Worm (Caenorhabditis elegans): ENCODE data around the gene C24B9.3.

C24B9.3 gene

DNA sequence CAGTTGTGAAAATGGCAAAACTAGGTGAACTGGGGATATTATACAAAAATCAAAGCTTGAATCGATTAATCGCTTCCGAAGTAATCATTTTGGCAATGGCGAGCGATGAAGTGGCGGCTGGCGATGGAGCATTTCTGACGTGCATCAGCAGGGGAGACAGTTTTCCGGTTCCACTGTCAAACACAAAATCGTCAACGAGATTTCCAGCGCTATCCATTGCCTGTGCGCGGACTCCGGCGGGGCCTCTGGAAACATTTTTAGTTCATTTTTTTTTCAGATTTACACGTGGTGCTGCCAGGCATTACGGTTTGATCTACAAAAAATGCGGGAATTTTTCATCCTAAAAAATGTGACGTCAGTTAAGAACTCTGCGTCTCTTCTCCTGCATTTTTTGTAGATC is 22.8 kb downstream of the C24B9.3 start:
- TF ChIP-seq C08G9.2 (tag; optimal IDR thresholded peaks at IDR 0.05) (no peak), ceh-31 (tag; optimal IDR thresholded peaks at IDR 0.05) (no peak), Y22D7AL.16 (tag; optimal IDR thresholded peaks at IDR 0.05) (no peak), hlh-6 (tag; optimal IDR thresholded peaks at IDR 0.05) (no peak), dve-1 (tag; optimal IDR thresholded peaks at IDR 0.05) (no peak), ttx-3 (tag; optimal IDR thresholded peaks at IDR 0.05) (no peak)

DNA sequence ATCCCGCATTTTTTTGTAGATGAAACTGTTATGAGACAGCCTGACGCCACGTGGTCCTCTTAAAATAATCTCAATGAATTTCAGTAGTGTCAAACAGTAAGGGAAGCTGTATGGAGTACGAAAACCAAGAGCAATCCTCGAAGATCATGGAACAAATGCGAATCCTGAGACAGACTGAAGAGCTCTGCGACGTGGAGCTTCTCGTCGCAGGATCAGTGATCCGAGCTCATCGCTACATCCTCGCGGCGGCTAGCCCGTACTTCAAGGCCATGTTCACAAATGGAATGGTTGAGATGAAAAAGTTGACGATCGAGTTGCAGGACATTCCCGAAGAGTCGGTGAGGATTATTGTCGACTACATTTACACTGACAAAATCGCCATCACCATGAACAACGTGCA is 27.2 kb downstream of the C24B9.3 start:
- TF ChIP-seq ets-4 (tag; optimal IDR thresholded peaks at IDR 0.05): no peak
- TF ChIP-seq tbx-2 (tag; optimal IDR thresholded peaks at IDR 0.05): no peak
- TF ChIP-seq Y22D7AL.16 (tag; optimal IDR thresholded peaks at IDR 0.05): no peak
- no peak for TF ChIP-seq F13H6.1 (tag; optimal IDR thresholded peaks at IDR 0.05)
- no peak for TF ChIP-seq K02D7.2 (tag; optimal IDR thresholded peaks at IDR 0.05)
- no peak for TF ChIP-seq ceh-2 (tag; optimal IDR thresholded peaks at IDR 0.05)
- TF ChIP-seq rnt-1 (tag; optimal IDR thresholded peaks at IDR 0.05): no peak
- TF ChIP-seq unc-55 (GFP tag; optimal IDR thresholded peaks at IDR 0.05): no peak
- no peak for TF ChIP-seq madf-2 (tag; optimal IDR thresholded peaks at IDR 0.05)
- no peak for TF ChIP-seq hlh-30 (tag; optimal IDR thresholded peaks at IDR 0.05; ENCODE audit: insufficient read depth)
- TF ChIP-seq ceh-48 (tag; optimal IDR thresholded peaks at IDR 0.05): no peak
- TF ChIP-seq che-1 (tag; optimal IDR thresholded peaks at IDR 0.05): no peak
- no peak for TF ChIP-seq fkh-6 (tag; optimal IDR thresholded peaks at IDR 0.05)
- no peak for TF ChIP-seq T23F11.4 (GFP tag; optimal IDR thresholded peaks at IDR 0.05)
- TF ChIP-seq pha-4 (tag; optimal IDR thresholded peaks at IDR 0.05): no peak

DNA sequence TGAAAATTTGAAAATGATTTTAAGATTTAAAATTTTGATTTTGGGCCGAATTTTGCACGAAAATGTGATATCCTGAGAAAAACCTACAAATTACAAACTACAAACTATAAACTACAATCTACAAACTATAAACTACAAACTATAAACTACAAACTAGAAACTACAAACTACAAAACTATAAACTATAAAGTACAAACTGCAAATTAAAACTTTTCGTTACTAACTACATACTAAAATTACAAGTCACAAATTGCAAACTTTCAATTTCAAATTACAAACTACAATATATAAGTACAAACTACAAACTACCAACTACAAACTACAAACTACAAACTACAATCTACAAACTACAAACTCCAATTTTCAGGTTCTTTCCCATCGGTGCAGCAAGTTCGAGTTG is 27.9 kb downstream of the C24B9.3 start:
- TF ChIP-seq ets-4 (tag; optimal IDR thresholded peaks at IDR 0.05): no peak
- TF ChIP-seq unc-55 (GFP tag; optimal IDR thresholded peaks at IDR 0.05): no peak
- TF ChIP-seq pag-3 (tag; optimal IDR thresholded peaks at IDR 0.05; ENCODE audit: borderline replicate concordance): no peak
- no peak for TF ChIP-seq unc-42 (tag; optimal IDR thresholded peaks at IDR 0.05)
- TF ChIP-seq unc-3 (GFP tag; conservative IDR thresholded peaks at IDR 0.05): no peak
- no peak for TF ChIP-seq unc-3 (tag; optimal IDR thresholded peaks at IDR 0.05)
- no peak for TF ChIP-seq ceh-22 (tag; optimal IDR thresholded peaks at IDR 0.05)
- TF ChIP-seq pha-4 (tag; optimal IDR thresholded peaks at IDR 0.05): no peak
- TF ChIP-seq fax-1 (tag; optimal IDR thresholded peaks at IDR 0.05): no peak
- no peak for TF ChIP-seq madf-2 (tag; optimal IDR thresholded peaks at IDR 0.05)

DNA sequence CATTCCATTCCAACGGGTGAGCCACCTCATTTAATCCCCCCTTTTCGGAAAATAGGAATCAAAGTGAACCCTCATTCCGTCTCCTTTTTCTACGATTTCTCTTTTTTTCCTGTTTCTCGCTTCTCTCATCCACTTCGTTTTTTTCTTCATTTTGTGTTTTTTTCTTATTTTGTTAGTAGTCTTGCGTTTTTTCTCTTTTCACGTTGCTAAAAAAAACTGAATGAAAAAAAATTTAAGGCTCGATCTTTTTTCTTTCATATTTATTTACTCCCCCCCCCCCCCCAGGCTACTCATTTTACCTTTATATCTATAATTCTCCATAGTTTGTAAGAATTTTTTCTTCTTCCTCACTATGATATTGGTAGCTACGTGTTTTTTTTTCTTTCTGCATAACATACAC is 33.8 kb downstream of the C24B9.3 start:
- TF ChIP-seq Y22D7AL.16 (tag; optimal IDR thresholded peaks at IDR 0.05): no peak
- no peak for TF ChIP-seq sox-4 (tag; optimal IDR thresholded peaks at IDR 0.05)
- no peak for TF ChIP-seq hlh-15 (tag; optimal IDR thresholded peaks at IDR 0.05)
- TF ChIP-seq ceh-19 (GFP tag; optimal IDR thresholded peaks at IDR 0.05): no peak
- no peak for TF ChIP-seq pax-1 (tag; optimal IDR thresholded peaks at IDR 0.05)
- no peak for TF ChIP-seq C08G9.2 (tag; optimal IDR thresholded peaks at IDR 0.05)
- TF ChIP-seq ceh-48 (tag; optimal IDR thresholded peaks at IDR 0.05): no peak
- TF ChIP-seq madf-2 (tag; optimal IDR thresholded peaks at IDR 0.05): no peak
- no peak for TF ChIP-seq ztf-16 (tag; optimal IDR thresholded peaks at IDR 0.05)
- TF ChIP-seq unc-42 (tag; optimal IDR thresholded peaks at IDR 0.05): no peak
- no peak for TF ChIP-seq unc-86 (tag; optimal IDR thresholded peaks at IDR 0.05)
- TF ChIP-seq ceh-2 (tag; optimal IDR thresholded peaks at IDR 0.05): no peak
- TF ChIP-seq ceh-45 (GFP tag; IDR thresholded peaks at IDR 0.05): no peak
- no peak for TF ChIP-seq npax-4 (tag; optimal IDR thresholded peaks at IDR 0.05)
- no peak for TF ChIP-seq pha-4 (tag; optimal IDR thresholded peaks at IDR 0.05)
- TF ChIP-seq hlh-8 (tag; optimal IDR thresholded peaks at IDR 0.05): no peak
- no peak for TF ChIP-seq ceh-9 (tag; optimal IDR thresholded peaks at IDR 0.05)
- no peak for TF ChIP-seq eyg-1 (tag; optimal IDR thresholded peaks at IDR 0.05)

Data from whole organism, late embryonic.